Fruit fly (Drosophila melanogaster) whole organism, embryonic: Measurements from ENCODE around the gene Uba5.

ENCODE experiments used
- C15 ChIP-seq: fragments of 200-800 bp; sonication (Bioruptor generic); IDR thresholded peaks from 3 replicates; pipeline ENCODE4 v1.3.6; 2022; ENCODE audit warnings: missing biosample characterization, missing genetic modification characterization
- CG10959 ChIP-seq: fragments of 200-800 bp; sonication (Bioruptor generic); IDR thresholded peaks from 2 replicates; pipeline ENCODE4 v1.3.6; 2022; ENCODE audit warnings: missing biosample characterization, missing genetic modification characterization
- CG12744 ChIP-seq: fragments of 200-800 bp; sonication (Bioruptor generic); optimal IDR thresholded peaks from 2 replicates; lab custom pipeline; 2016; ENCODE audit warnings: missing biosample characterization, missing genetic modification characterization
- CG14050 ChIP-seq: fragments of 200-800 bp; sonication (Bioruptor generic); IDR thresholded peaks from 3 replicates; pipeline ENCODE4 v1.3.6; 2022; ENCODE audit warnings: missing biosample characterization, missing genetic modification characterization
- CG14667 ChIP-seq: fragments of 200-800 bp; sonication (Bioruptor generic); IDR thresholded peaks from 2 replicates; pipeline ENCODE4 v1.3.6; 2022; ENCODE audit warnings: missing biosample characterization, missing genetic modification characterization
- CG15479 ChIP-seq: fragments of 200-800 bp; sonication (Bioruptor generic); optimal IDR thresholded peaks from 3 replicates; lab custom pipeline; 2019; ENCODE audit warnings: missing biosample characterization, mild to moderate bottlenecking, missing genetic modification characterization, moderate library complexity
- CG15601 ChIP-seq: fragments of 200-800 bp; sonication (Bioruptor generic); optimal IDR thresholded peaks from 3 replicates; lab custom pipeline; 2019; ENCODE audit warnings: missing biosample characterization, mild to moderate bottlenecking, missing genetic modification characterization, moderate library complexity
- CG18011 ChIP-seq: fragments of 200-800 bp; sonication (Bioruptor generic); optimal IDR thresholded peaks from 2 replicates; lab custom pipeline; 2017; ENCODE audit warnings: missing biosample characterization, missing genetic modification characterization, mild to moderate bottlenecking, moderate library complexity, missing genotype
- CG18262 ChIP-seq: fragments of 200-800 bp; optimal IDR thresholded peaks from 3 replicates; lab custom pipeline; 2019; ENCODE audit warnings: missing biosample characterization, mild to moderate bottlenecking, missing genetic modification characterization, moderate library complexity
- CG18599 ChIP-seq: fragments of 200-800 bp; sonication (Bioruptor generic); optimal IDR thresholded peaks from 3 replicates; lab custom pipeline; 2017; ENCODE audit warnings: missing biosample characterization, missing genetic modification characterization, mild to moderate bottlenecking, moderate library complexity, missing genetic modification reagents
- CG18619 ChIP-seq: fragments of 200-800 bp; sonication (Bioruptor generic); optimal IDR thresholded peaks from 3 replicates; lab custom pipeline; 2017; ENCODE audit warnings: missing biosample characterization, mild to moderate bottlenecking, missing genetic modification characterization
- CG18764 ChIP-seq: fragments of 200-800 bp; sonication (Bioruptor generic); optimal IDR thresholded peaks from 3 replicates; lab custom pipeline; 2016; ENCODE audit warnings: missing biosample characterization, missing genetic modification characterization
- CG2712 ChIP-seq: fragments of 200-800 bp; optimal IDR thresholded peaks from 3 replicates; lab custom pipeline; 2019; ENCODE audit warnings: missing biosample characterization, mild to moderate bottlenecking, missing genetic modification characterization, moderate library complexity
- CG31365 ChIP-seq: fragments of 200-800 bp; sonication (Bioruptor generic); optimal IDR thresholded peaks from 2 replicates; lab custom pipeline; 2018; ENCODE audit warnings: missing biosample characterization, mild to moderate bottlenecking, missing genetic modification characterization
- CG32532 ChIP-seq: fragments of 200-800 bp; sonication (Bioruptor generic); IDR thresholded peaks from 2 replicates; pipeline ENCODE4 v1.3.6; 2022; ENCODE audit warnings: missing biosample characterization, missing genetic modification characterization
- CG3726 ChIP-seq: fragments of 200-800 bp; sonication (Bioruptor generic); IDR thresholded peaks from 3 replicates; pipeline ENCODE4, ENCODE4 v1.3.6; 2022; ENCODE audit warnings: missing biosample characterization, missing genetic modification characterization
- CG4617 ChIP-seq: fragments of 200-800 bp; sonication (Bioruptor generic); optimal IDR thresholded peaks from 3 replicates; lab custom pipeline; 2016; ENCODE audit warnings: missing biosample characterization, missing genetic modification characterization, borderline replicate concordance
- CG4854 ChIP-seq: fragments of 200-800 bp; sonication (Bioruptor generic); optimal IDR thresholded peaks from 2 replicates; lab custom pipeline; 2016; ENCODE audit warnings: missing biosample characterization, missing genetic modification characterization, inconsistent platforms
- CG6254 ChIP-seq: fragments of 200-800 bp; sonication (Bioruptor generic); optimal IDR thresholded peaks from 3 replicates; lab custom pipeline; 2017; ENCODE audit warnings: mild to moderate bottlenecking, missing biosample characterization, missing genetic modification reagents, missing genetic modification characterization
- CG7963 ChIP-seq: fragments of 200-800 bp; sonication (Bioruptor generic); IDR thresholded peaks from 3 replicates; pipeline ENCODE4 v1.3.6; 2022; ENCODE audit warnings: missing biosample characterization, missing genetic modification characterization; ENCODE audit not compliant: partially characterized antibody
- CG8388 ChIP-seq: fragments of 200-800 bp; sonication (Bioruptor generic); optimal IDR thresholded peaks from 2 replicates; lab custom pipeline; 2019; ENCODE audit warnings: missing biosample characterization, mild to moderate bottlenecking, missing genetic modification characterization, moderate library complexity
- CG8765 ChIP-seq: fragments of 200-800 bp; sonication (Bioruptor generic); IDR thresholded peaks from 2 replicates; pipeline ENCODE4 v1.3.6; 2022; ENCODE audit warnings: missing biosample characterization, missing genetic modification characterization
- CG9876 ChIP-seq: fragments of 200-800 bp; sonication (Bioruptor generic); optimal IDR thresholded peaks from 2 replicates; lab custom pipeline; 2016; ENCODE audit warnings: missing biosample characterization, missing genetic modification characterization
- CTCF ChIP-seq: fragments of 200-800 bp; sonication (Bioruptor generic); optimal IDR thresholded peaks from 2 replicates; lab custom pipeline; 2017; ENCODE audit warnings: missing biosample characterization, mild to moderate bottlenecking, missing genetic modification characterization, moderate library complexity
- CrebB ChIP-seq: fragments of 200-800 bp; sonication (Bioruptor generic); optimal IDR thresholded peaks from 3 replicates; lab custom pipeline; 2018; ENCODE audit warnings: missing biosample characterization, mild to moderate bottlenecking, missing genetic modification characterization
- Dad ChIP-seq: fragments of 200-800 bp; sonication (Bioruptor generic); optimal IDR thresholded peaks from 3 replicates; lab custom pipeline; 2016; ENCODE audit warnings: missing biosample characterization, missing genetic modification characterization
- Drgx ChIP-seq: fragments of 200-800 bp; sonication (Bioruptor generic); IDR thresholded peaks from 2 replicates; pipeline ENCODE4 v1.3.6; 2022; ENCODE audit warnings: missing biosample characterization, missing genetic modification characterization
- Fer3 ChIP-seq: fragments of 200-800 bp; sonication (Bioruptor generic); optimal IDR thresholded peaks from 2 replicates; lab custom pipeline; 2018; ENCODE audit warnings: missing biosample characterization, mild to moderate bottlenecking, missing genetic modification characterization, moderate library complexity
- Hmx ChIP-seq: fragments of 200-800 bp; sonication (Bioruptor generic); optimal IDR thresholded peaks from 2 replicates; lab custom pipeline; 2016; ENCODE audit warnings: missing biosample characterization, missing genetic modification characterization
- Lpt ChIP-seq: fragments of >200 bp; optimal IDR thresholded peaks from 2 replicates; lab custom pipeline; 2018; ENCODE audit warnings: missing biosample characterization, missing genetic modification characterization
- Med ChIP-seq: fragments of 200-800 bp; sonication (Bioruptor generic); peaks from one replicate; lab custom pipeline; 2016; ENCODE audit warnings: missing biosample characterization, missing genetic modification characterization, mild to moderate bottlenecking, inconsistent platforms, moderate library complexity
- Nf-YA ChIP-seq: fragments of 200-800 bp; sonication (Bioruptor generic); IDR thresholded peaks from 2 replicates; pipeline ENCODE4 v1.3.6; 2022; ENCODE audit warnings: missing biosample characterization, missing genetic modification characterization
- Ravus ChIP-seq: fragments of 200-800 bp; sonication (Bioruptor generic); IDR thresholded peaks from 2 replicates; pipeline ENCODE4 v1.3.6; 2022; ENCODE audit warnings: missing biosample characterization, missing genetic modification characterization
- Six4 ChIP-seq: fragments of 200-800 bp; sonication (Bioruptor generic); optimal IDR thresholded peaks from 2 replicates; lab custom pipeline; 2016; ENCODE audit warnings: missing biosample characterization, missing genetic modification characterization
- Sry-β ChIP-seq: fragments of 200-800 bp; sonication (Bioruptor generic); optimal IDR thresholded peaks from 2 replicates; lab custom pipeline; 2018; ENCODE audit warnings: missing biosample characterization, mild to moderate bottlenecking, missing genetic modification characterization, moderate library complexity
- Xrp1 ChIP-seq: fragments of 200-800 bp; sonication (Bioruptor generic); IDR thresholded peaks from 2 replicates; pipeline ENCODE4 v1.3.6; 2022; ENCODE audit warnings: missing biosample characterization, missing genetic modification characterization
- abd-A ChIP-seq: fragments of 200-800 bp; sonication (Bioruptor generic); optimal IDR thresholded peaks from 3 replicates; lab custom pipeline; 2019; ENCODE audit warnings: missing biosample characterization, mild to moderate bottlenecking, missing genetic modification characterization, moderate library complexity
- ash1 ChIP-seq: fragments of 200-800 bp; sonication (Bioruptor generic); optimal IDR thresholded peaks from 2 replicates; lab custom pipeline; 2018; ENCODE audit warnings: missing biosample characterization, mild to moderate bottlenecking, missing genetic modification characterization
- dm ChIP-seq: fragments of 200-800 bp; sonication (Bioruptor generic); optimal IDR thresholded peaks from 3 replicates; lab custom pipeline; 2016; ENCODE audit warnings: missing biosample characterization, missing genetic modification characterization
- exex ChIP-seq: fragments of 200-800 bp; sonication (Bioruptor generic); optimal IDR thresholded peaks from 4 replicates; lab custom pipeline; 2018; ENCODE audit warnings: missing biosample characterization, mild to moderate bottlenecking, missing genetic modification characterization, moderate library complexity
- grn ChIP-seq: fragments of 200-800 bp; sonication (Bioruptor generic); optimal IDR thresholded peaks from 3 replicates; lab custom pipeline; 2017; ENCODE audit warnings: missing biosample characterization, missing genetic modification characterization
- her ChIP-seq: fragments of 200-800 bp; sonication (Bioruptor generic); optimal IDR thresholded peaks from 2 replicates; lab custom pipeline; 2016; ENCODE audit warnings: missing biosample characterization, missing genetic modification characterization
- hth ChIP-seq: fragments of >200 bp; optimal IDR thresholded peaks from 2 replicates; lab custom pipeline; 2017; ENCODE audit warnings: inconsistent platforms
- jing ChIP-seq: fragments of 200-800 bp; sonication (Bioruptor generic); optimal IDR thresholded peaks from 2 replicates; lab custom pipeline; 2018; ENCODE audit warnings: missing biosample characterization, mild to moderate bottlenecking, missing genetic modification characterization
- ken ChIP-seq: fragments of 200-800 bp; sonication (Bioruptor generic); IDR thresholded peaks from 3 replicates; pipeline ENCODE4 v1.3.6; 2022; ENCODE audit warnings: missing biosample characterization, missing genetic modification characterization
- org-1 ChIP-seq: fragments of 200-800 bp; sonication (Bioruptor generic); optimal IDR thresholded peaks from 2 replicates; lab custom pipeline; 2017; ENCODE audit warnings: missing biosample characterization, missing genetic modification characterization
- pb ChIP-seq: fragments of 200-800 bp; sonication (Bioruptor generic); optimal IDR thresholded peaks from 3 replicates; lab custom pipeline; 2016; ENCODE audit warnings: missing biosample characterization, missing genetic modification characterization
- psq ChIP-seq: fragments of 200-800 bp; sonication (Bioruptor generic); optimal IDR thresholded peaks from 2 replicates; lab custom pipeline; 2017; ENCODE audit warnings: missing biosample characterization, missing genetic modification characterization
- pzg ChIP-seq: fragments of 200-800 bp; sonication (Bioruptor generic); optimal IDR thresholded peaks from 3 replicates; lab custom pipeline; 2018; ENCODE audit warnings: missing biosample characterization, mild to moderate bottlenecking, missing genetic modification characterization, moderate library complexity
- repo ChIP-seq: fragments of 200-800 bp; sonication (Bioruptor generic); optimal IDR thresholded peaks from 2 replicates; lab custom pipeline; 2016; ENCODE audit warnings: missing biosample characterization, missing genetic modification characterization
- trh ChIP-seq: fragments of 200-800 bp; sonication (Bioruptor generic); optimal IDR thresholded peaks from 2 replicates; lab custom pipeline; 2016; ENCODE audit warnings: missing biosample characterization, missing genetic modification characterization
- unpg ChIP-seq: fragments of 200-800 bp; sonication (Bioruptor generic); optimal IDR thresholded peaks from 3 replicates; lab custom pipeline; 2018; ENCODE audit warnings: missing biosample characterization, mild to moderate bottlenecking, missing genetic modification characterization, moderate library complexity

Gene Uba5

dm6 chrX:11452846-11453391 lies 30.4 kb upstream of the Uba5 start:
- TF ChIP-seq ken (peak; percentile 89), CG4617 (GFP tag; lab: Kevin White, UChicago) (peak; percentile 29), dm (GFP tag; lab: Kevin White, UChicago) (peak; percentile 34), psq (GFP tag; lab: Kevin White, UChicago) (peak; percentile 78), pzg (GFP tag; lab: Kevin White, UChicago) (peak; percentile 14), pb (GFP tag; lab: Kevin White, UChicago) (peak; percentile 75), abd-A (no peak), CrebB (peak; percentile 35), CG3726 (peak; percentile 73; the same call in 2 of the 3 replicates), Six4 (GFP tag; lab: Kevin White, UChicago) (peak; percentile 52), CG18262 (tag; lab: Kevin White, UChicago) (peak; percentile 67), CG8388 (GFP tag; lab: Kevin White, UChicago) (peak; percentile 61), CG2712 (peak; percentile 78), Sry-β (GFP tag; lab: Kevin White, UChicago) (no peak), CG15479 (GFP tag; lab: Kevin White, UChicago) (peak; percentile 55), CG14050 (GFP tag; lab: Robert Waterston, UW) (peak; percentile 82), CG18599 (GFP tag; lab: Kevin White, UChicago) (peak; percentile 93), CG8765 (GFP tag; lab: Robert Waterston, UW) (peak; percentile 74), CG6254 (GFP tag; lab: Kevin White, UChicago) (peak; percentile 55), Nf-YA (peak; percentile 52; the same call in 1 of the 2 replicates), CG31365 (tag; lab: Kevin White, UChicago) (peak; percentile 34), ash1 (GFP tag; lab: Kevin White, UChicago) (no peak), Fer3 (tag; lab: Kevin White, UChicago) (peak; percentile 63), unpg (GFP tag; lab: Kevin White, UChicago) (peak; percentile 71), CG18619 (GFP tag; lab: Kevin White, UChicago) (peak; percentile 58), Xrp1 (GFP tag; lab: Robert Waterston, UW) (peak; percentile 91), CG32532 (peak; percentile 81), CG7963 (no peak), CG9876 (no peak), repo (GFP tag; lab: Kevin White, UChicago) (peak; percentile 30), CG4854 (GFP tag; lab: Kevin White, UChicago) (peak; percentile 56), CG15601 (tag; lab: Kevin White, UChicago) (peak; percentile 76), Drgx (peak; percentile 95), CTCF (GFP tag; lab: Kevin White, UChicago) (no peak), CG18011 (GFP tag; lab: Kevin White, UChicago) (peak; percentile 1), C15 (peak; percentile 74; the same call in 2 of the 3 replicates), org-1 (peak; percentile 78), Dad (peak; percentile 86), CG18764 (GFP tag; lab: Kevin White, UChicago) (peak; percentile 43), CG12744 (GFP tag; lab: Kevin White, UChicago) (no peak), Med (GFP tag; lab: Kevin White, UChicago) (peak; percentile 96), her (GFP tag; lab: Kevin White, UChicago) (peak; percentile 70), grn (GFP tag; lab: Kevin White, UChicago) (no peak), jing (GFP tag; lab: Kevin White, UChicago) (peak; percentile 50), Lpt (GFP tag; lab: Kevin White, UChicago) (no peak), hth (no peak), Ravus (peak; percentile 45), trh (GFP tag; lab: Kevin White, UChicago) (peak; percentile 35), CG14667 (GFP tag; lab: Robert Waterston, UW) (peak; percentile 73), CG10959 (GFP tag; lab: Robert Waterston, UW) (peak; percentile 65), exex (tag; lab: Kevin White, UChicago) (peak; percentile 15), Hmx (GFP tag; lab: Kevin White, UChicago) (no peak)
